Fruit fly (Drosophila melanogaster): ENCODE data around the gene Dredd.

The Dredd gene

DNA sequence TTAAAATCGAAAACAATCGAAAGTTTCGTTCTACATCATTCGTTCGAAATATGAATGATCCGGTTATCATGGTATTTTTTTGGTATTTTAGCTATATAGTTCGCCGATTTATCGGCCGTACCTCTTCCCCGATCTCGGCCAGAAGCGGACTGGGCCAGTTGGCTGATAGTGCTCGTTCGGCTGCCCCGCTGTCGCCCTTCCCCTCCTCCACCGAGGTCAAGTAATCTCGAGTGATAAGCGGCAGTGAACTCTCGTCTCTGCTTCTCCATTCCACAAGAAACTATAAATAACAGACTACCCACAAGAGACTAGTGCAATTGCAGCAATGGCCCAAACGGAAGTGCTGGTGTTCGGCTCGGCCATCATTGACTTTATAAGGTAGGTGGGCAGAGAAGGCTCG, 12.0 kb downstream of the Dredd start, which contains the start of gene CG13369:
Gene CG13369, plus strand, starts transcription at position 112 of the 400 bp plus-strand sequence.
- TF ChIP-seq CG8478 (optimal IDR thresholded peaks at IDR 0.05) = no peak
- TF ChIP-seq CTCF (optimal IDR thresholded peaks at IDR 0.05) = no peak

DNA sequence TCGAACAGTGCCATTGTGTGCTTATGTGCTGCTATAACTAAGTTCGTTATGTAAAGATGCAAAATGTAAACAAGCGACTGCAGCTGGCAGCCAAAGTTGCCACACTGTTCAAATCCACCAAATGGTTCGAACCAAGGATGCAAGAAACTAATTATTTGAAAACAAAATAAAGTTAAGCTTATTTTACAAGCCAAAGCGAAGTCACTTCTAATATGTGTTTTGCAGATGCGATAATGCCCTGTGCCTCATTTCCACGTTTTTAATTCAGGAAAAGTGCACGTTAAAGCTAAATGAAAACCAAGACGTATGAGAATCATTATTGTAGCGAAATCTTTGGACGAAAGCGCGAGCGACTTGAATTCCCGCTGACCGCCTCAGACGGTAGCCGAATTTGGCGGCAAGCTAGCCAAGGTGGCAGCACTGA, 14.2 kb downstream of the Dredd start, which contains the start of the genes CG13365 and Vsp37A:
Gene CG13365, minus strand, starts transcription at position 84 of the 424 bp plus-strand sequence.
Gene Vsp37A, plus strand, starts transcription at position 399 of the 424 bp plus-strand sequence.
- TF ChIP-seq CG8478 (optimal IDR thresholded peaks at IDR 0.05) (no peak), CTCF (optimal IDR thresholded peaks at IDR 0.05) (peak in 1 of 2 experiments; percentile 43)

DNA sequence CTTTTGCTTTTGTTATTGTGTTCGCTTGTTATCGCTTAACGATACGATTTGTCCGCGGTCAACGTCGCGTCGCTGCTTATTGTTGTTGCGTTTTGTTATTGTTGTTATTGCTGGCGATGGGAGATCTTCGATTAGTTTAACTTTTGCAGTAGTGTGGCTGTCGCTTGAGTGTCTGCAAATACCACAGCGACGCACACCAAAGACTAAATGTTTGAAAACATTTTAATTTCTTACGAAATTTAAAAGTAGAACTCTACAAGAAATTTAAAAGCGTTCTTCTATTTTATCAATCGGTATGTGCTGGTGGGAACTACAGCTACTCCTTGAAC, 15.3 kb downstream of the Dredd start, which contains the start of gene spdi:
Gene spdi, minus strand, starts transcription at position 94 of the 329 bp plus-strand sequence.
- TF ChIP-seq CG8478 (optimal IDR thresholded peaks at IDR 0.05) (no peak), CTCF (optimal IDR thresholded peaks at IDR 0.05) (no peak)

DNA sequence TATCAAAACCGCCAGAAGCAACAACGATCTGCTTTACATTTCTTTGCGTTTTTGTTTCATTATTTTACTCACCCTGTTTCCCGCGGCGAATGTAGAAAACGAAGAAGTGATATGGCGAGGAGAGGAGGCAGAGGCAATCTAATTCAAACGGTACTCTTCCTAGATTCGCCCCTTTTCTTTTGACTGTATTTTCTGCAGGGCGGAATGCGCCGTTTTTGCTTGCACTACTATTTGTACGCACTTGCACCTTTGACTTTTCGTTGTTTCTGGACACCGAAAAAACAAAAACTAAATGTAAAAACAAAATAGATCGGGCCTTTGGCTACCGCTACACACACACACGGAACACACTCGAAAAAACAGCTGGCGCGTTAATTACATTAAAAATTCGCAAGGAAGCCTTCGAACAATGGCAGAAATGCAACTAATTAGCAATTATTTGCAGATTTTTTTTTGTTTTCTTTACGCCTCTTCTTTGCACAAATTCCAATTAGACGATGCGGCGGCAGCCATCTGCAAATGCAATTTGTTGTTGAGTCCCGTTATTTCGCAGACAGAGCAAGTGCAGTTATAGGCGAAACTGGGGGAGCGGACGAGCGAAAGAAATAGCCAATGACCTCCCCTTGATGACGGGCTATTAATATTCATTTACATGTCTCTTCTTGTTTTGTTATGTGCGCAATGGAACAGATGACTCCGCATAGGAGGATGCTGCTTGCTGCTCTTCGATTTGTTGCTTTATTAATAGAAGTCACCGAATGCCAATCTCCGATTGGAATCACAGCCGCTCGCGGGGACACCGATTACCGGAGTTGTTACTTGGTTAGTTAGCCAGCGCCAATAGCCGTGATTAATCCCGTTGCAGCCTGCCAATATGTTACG, 15.9 kb downstream of the Dredd start:
- no peak for TF ChIP-seq CG8478 (optimal IDR thresholded peaks at IDR 0.05)
- TF ChIP-seq CTCF (optimal IDR thresholded peaks at IDR 0.05) = no peak

DNA sequence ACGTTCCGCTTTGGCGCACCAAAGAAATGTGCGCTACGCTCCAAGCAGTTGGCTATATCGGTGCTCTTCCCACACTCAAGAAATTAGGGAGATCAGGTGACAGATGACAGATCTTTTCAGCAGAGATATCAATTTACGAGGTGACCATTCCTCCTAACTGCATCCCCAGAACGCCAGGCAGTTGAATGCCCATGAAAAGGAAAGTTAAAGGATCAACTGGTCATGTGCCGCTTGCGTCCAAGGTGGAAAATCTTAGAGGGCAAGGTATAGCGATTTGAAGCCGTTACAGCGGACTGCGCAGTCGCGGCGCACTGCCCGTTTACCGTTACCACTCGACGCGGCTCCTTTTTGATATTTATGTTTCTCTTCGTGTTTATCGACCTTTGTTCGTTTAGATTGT, 16.8 kb downstream of the Dredd start:
- TF ChIP-seq CG8478 (optimal IDR thresholded peaks at IDR 0.05) = no peak

DNA sequence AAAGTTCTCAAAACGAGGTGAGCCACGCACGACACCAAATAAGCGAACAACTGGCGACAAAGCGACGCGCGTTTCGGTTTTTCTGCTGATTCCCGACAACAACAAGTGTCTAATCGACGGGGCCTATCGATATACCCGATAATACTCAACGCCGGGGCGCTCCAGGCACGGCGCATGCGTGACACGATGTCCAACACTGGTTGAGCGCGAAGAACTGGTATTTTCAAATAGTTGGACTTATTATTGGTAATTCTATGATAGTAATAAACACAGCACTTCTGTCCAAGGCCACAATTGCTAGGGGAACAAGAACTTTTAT, 17.9 kb downstream of the Dredd start:
- TF ChIP-seq CTCF (optimal IDR thresholded peaks at IDR 0.05) = peak in 1 of 2 experiments; percentile 30
- no peak for TF ChIP-seq CG8478 (optimal IDR thresholded peaks at IDR 0.05)

DNA sequence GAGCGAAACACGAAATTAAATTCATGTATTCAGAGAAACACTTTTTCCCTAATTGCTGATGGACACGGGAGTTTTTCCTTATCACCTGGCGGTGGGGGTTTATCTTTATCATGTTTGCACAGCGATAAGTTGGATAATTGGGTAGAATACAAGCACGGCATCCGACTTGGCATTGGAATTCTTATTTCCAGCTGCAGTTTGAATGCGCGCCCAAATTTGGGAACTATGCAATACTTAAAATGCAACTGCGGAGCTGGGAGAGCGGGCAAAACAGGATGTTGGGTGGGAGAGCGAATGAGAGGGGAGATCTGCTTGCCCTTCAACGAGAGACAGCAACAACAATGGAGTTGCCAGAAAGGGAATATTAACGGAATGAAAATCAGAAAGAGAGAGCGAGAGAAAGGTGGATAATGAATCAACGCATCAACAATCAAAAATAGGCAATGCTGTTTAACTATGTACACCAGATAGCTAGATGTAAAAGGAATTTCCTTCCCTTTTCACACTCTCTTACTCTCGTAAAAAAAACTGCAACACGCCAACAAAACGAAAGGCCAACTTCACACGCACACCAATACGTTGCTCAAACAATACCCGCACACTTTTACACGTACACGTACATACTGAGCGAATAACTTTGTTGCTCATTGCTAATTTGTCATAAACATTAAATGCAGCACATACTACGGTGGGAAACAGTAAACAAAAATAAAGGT, 18.4 kb downstream of the Dredd start:
- no peak for TF ChIP-seq CG8478 (optimal IDR thresholded peaks at IDR 0.05)
- TF ChIP-seq CTCF (optimal IDR thresholded peaks at IDR 0.05) = no peak

DNA sequence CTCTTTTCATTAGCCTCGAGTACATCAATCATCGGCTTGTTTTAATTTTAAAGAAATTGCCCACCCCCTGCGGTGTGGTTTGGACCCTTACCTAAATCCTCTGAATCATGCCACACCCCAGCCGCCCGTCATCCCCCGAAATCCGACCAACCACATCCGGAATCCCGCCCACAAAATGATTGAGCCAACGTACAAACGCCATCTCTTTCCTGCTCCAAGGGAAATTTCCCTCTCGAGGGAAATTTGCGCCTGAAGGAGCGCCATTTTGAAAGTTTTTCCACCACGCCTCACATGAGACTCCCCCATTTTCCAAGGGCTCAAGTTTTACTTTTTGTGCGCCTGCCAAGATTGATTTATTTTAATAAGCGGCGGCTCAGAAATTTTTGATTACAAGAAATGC, 25.3 kb downstream of the Dredd start:
- TF ChIP-seq CG8478 (optimal IDR thresholded peaks at IDR 0.05) (no peak), CTCF (optimal IDR thresholded peaks at IDR 0.05) (no peak)

DNA sequence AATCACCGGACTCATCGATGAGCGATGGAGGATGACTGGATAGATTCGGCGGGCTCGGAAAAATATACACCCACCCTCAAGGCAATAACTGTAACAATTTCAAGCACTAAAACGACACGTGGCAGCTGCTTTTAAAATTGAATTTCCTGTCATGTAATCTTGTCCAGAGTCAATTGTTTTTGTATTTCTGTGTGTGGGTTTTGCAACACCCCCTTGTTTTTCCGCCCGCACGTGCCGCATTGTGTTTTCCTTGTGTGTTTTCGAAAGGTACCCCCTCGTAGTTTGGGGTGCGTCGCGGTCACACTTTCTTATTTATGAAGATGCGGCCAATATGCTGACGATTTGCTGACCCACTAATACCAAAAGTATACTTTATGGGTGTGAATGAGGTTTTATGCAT, 33.4 kb downstream of the Dredd start:
- TF ChIP-seq CTCF (optimal IDR thresholded peaks at IDR 0.05) (no peak), CG8478 (optimal IDR thresholded peaks at IDR 0.05) (no peak)

DNA sequence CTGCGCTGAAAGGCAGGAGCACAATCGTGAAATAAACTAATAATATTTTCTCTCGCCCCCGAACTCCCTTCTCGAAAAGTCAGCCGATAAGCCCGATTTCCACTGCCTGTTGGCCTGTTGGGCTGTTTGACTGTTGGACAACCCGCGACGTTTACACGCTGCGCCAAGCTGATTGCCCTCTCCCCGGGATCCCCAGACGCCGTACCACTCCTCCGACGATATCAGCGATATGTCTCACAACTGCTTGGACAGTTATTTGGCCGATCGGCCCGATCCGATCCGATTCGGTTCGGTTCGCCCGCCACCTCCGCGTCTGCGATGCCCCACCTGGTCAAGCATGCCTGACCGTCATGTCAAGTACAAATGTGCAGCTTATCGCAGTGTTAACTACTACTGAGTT, 35.6 kb downstream of the Dredd start:
- TF ChIP-seq CTCF (optimal IDR thresholded peaks at IDR 0.05) = no peak
- no peak for TF ChIP-seq CG8478 (optimal IDR thresholded peaks at IDR 0.05)

DNA sequence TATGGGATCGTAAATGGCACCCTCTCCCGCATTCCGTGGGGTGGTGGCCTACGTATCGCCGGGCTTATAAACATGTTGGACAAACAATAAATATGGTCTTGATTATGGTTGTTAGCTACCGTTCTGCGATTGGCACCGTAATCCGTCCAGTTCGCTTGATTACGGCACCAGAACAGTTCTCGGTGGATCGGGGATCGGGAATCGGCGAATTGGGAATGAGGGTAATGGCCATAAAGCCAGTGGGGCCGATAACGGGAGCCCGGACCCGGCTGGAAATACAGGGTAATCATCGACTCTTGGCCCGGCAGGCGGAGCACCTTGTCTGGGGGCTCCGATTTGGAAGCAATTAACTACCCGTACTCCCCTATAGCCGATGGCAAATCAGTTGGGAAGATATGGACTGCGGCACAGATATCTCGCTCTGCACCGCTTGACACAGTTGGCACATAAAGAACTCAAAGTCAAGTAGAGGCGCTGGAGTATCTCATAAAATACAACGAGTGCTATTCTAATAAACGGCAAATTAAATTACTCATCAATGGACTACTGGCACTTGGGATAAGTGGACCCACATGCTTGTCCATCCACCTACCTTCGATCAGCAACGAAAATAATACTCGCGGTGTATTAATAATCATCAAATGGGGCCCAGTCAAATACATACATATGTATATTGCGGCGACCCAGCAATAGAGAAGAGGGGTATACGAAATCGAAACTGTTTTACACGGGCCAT, 36.9 kb downstream of the Dredd start:
- no peak for TF ChIP-seq CTCF (optimal IDR thresholded peaks at IDR 0.05)
- no peak for TF ChIP-seq CG8478 (optimal IDR thresholded peaks at IDR 0.05)

DNA sequence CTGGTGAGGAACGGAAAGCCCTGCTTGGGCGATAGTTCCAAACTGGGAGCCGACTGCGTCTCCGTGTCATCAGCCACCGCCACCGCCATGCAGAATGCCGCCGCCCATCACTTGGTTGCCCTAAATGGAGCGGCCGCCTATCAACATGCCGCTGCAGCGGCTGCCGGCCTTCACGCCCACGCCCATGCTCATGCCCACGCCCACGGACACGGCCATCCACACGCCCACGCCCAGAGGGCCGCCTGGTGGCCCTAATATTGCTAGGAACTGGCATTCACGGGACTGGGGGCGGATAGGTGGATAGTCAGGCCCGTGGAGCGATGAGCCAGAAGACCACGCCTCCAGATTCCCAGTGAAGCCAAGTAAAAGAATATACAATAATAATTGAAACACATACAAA, 38.3 kb downstream of the Dredd start:
- TF ChIP-seq CG8478 (optimal IDR thresholded peaks at IDR 0.05) = no peak
- TF ChIP-seq CTCF (optimal IDR thresholded peaks at IDR 0.05) = no peak

DNA sequence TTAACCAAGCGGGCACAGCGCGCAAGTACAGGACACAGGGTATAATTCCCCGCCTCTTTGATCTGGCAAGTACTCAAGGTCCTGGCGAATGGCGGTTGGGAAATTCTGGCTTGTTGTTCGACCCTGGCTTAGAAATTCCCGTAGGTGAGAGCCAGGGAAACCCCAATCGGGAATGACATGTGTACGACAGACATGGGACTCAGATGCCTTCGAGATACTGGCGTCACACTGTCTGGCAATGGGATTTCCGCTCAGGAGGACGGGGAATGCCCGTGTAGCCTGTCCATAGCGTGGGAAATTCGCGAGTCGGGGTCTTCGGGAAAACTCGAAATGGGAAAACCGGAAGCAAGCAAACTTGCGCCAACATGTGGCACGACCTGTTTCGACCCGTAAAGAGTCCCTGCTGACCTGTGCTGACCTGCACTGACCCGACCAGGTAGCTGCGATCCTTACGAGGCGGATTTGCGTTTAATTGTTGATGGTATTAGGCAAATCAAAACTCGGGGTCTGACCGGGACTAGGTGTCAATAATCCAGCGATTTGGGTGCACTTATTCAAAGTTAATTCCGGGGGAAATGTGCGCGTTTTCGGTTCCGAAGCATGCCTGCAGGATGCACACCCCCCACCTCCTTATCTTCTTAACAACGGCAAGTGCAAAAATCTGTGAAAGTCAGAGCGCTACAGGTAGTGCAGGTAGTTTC, 42.6 kb downstream of the Dredd start:
- no peak for TF ChIP-seq CTCF (optimal IDR thresholded peaks at IDR 0.05)
- no peak for TF ChIP-seq CG8478 (optimal IDR thresholded peaks at IDR 0.05)

DNA sequence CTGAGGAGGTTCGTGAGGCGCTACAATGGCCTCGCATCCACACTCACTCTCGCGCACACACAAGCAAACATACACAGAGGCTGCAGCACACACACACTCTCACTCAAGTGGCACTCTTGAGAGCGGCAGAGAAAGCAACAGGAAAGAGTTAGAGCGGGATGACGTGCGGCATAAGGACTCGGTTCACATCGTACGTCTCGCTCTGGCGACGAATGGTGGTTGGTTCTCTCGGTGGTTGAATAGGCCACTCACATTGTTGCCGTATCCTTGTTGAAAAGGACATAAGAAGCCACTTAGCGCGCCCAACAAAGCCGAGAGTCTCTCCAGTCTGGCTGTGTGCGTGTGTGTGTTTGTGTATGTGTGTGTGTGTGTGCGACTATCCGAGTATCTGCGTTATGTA, 44.9 kb downstream of the Dredd start:
- TF ChIP-seq CG8478 (optimal IDR thresholded peaks at IDR 0.05) (no peak), CTCF (optimal IDR thresholded peaks at IDR 0.05) (no peak)

DNA sequence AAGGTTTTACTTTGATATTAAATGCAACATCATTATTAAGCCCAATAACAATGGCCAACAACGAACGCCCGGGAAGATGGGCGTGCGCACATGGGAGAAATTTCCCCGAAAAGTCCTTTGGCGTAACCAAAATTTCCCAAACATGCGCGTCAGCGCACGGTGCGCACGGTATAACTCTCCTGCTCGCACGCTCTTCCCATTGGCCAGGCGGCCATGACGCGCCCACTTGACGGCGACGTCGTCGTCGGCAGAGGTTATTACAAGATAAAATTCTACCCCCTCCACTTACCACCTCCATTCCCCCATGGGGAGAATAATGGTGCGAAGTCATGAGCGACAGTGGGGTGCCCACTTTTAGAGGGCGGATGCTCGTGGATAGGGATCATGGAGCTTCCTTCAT, 46.4 kb downstream of the Dredd start:
- TF ChIP-seq CTCF (optimal IDR thresholded peaks at IDR 0.05) (no peak), CG8478 (optimal IDR thresholded peaks at IDR 0.05) (no peak)
